Worm (Caenorhabditis elegans) whole organism, late embryonic: Measurements from ENCODE around the gene twk-14.

Experiments used
- ama-1 ChIP-seq: fragments of 150-350 bp; optimal IDR thresholded peaks from 2 replicates; lab custom pipeline; 2014
- ceh-24 ChIP-seq: sonication (generic microtip); optimal IDR thresholded peaks from 2 replicates; lab custom pipeline; 2016; ENCODE audit warnings: mild to moderate bottlenecking, missing genetic modification characterization, missing compliant biosample characterization
- elt-2 ChIP-seq: sonication (generic microtip); optimal IDR thresholded peaks from 2 replicates; lab custom pipeline; 2016; ENCODE audit warnings: missing genetic modification reagents, missing genetic modification characterization, missing compliant biosample characterization
- eyg-1 ChIP-seq: sonication (generic microtip); optimal IDR thresholded peaks from 2 replicates; lab custom pipeline; 2016; ENCODE audit warnings: missing genotype, missing genetic modification characterization, missing compliant biosample characterization
- fkh-10 ChIP-seq: fragments of 150-350 bp; optimal IDR thresholded peaks from 2 replicates; lab custom pipeline; 2014; ENCODE audit warnings: missing biosample characterization, missing genetic modification reagents, missing genetic modification characterization
- hlh-13 ChIP-seq: fragments of 200-800 bp; sonication (Bioruptor generic); optimal IDR thresholded peaks from 2 replicates; lab custom pipeline; 2018; ENCODE audit warnings: mild to moderate bottlenecking, missing genetic modification characterization, missing compliant biosample characterization
- nfya-1 ChIP-seq: sonication (generic microtip); optimal IDR thresholded peaks from 2 replicates; lab custom pipeline; 2017; ENCODE audit warnings: missing genetic modification characterization, mild to moderate bottlenecking, missing compliant biosample characterization, antibody characterized with exemption, moderate library complexity
- nhr-11 ChIP-seq: fragments of 150-350 bp; optimal IDR thresholded peaks from 2 replicates; lab custom pipeline; 2014; ENCODE audit warnings: missing biosample characterization, missing genetic modification characterization
- nhr-232 ChIP-seq: sonication (generic microtip); optimal IDR thresholded peaks from 2 replicates; lab custom pipeline; 2016; ENCODE audit warnings: missing genetic modification characterization, missing compliant biosample characterization
- pha-4 ChIP-seq: fragments of 150-350 bp; optimal IDR thresholded peaks from 2 replicates; lab custom pipeline; 2018; ENCODE audit warnings: missing biosample characterization, missing genetic modification reagents, missing genetic modification characterization
- pqm-1 ChIP-seq: sonication (generic microtip); optimal IDR thresholded peaks from 2 replicates; lab custom pipeline; 2016; ENCODE audit warnings: missing genetic modification characterization, missing compliant biosample characterization
- rnt-1 ChIP-seq: sonication (generic microtip); optimal IDR thresholded peaks from 2 replicates; lab custom pipeline; 2016; ENCODE audit warnings: missing genetic modification characterization, missing compliant biosample characterization
- tbx-2 ChIP-seq: sonication (generic microtip); optimal IDR thresholded peaks from 2 replicates; lab custom pipeline; 2016; ENCODE audit warnings: missing genetic modification characterization, missing compliant biosample characterization
- tbx-7 ChIP-seq: sonication (generic microtip); optimal IDR thresholded peaks from 2 replicates; lab custom pipeline; 2016; ENCODE audit warnings: missing genotype, missing genetic modification characterization, missing compliant biosample characterization

DNA sequence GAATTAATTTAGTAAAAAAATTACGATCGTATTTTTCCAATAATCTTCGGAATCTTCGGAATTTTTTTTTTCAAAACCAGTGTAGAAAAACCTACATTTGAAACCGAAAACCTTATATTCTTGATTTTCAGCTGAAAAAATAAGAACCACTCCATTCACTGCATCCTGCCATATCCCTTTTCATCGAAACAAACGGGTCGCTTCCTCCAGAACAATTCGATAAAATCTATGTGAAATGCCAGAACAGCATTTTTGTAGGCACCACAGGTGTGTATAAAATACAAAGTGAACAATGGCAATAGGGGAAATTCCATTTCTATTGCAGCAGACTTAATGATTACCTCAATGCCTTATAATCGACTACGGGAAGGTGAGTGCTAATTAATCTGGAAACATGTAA lies 18.2 kb downstream of the twk-14 start, which contains the start of gene K01D12.1:
- no peak for TF ChIP-seq rnt-1 (tag; lab: Kevin White, UChicago)
- TF ChIP-seq ama-1 (lab: Kevin White, UChicago), result no peak
- TF ChIP-seq nhr-11 (tag; lab: Kevin White, UChicago), result no peak
- no peak for TF ChIP-seq hlh-13 (GFP tag; lab: Kevin White, UChicago)
- TF ChIP-seq nfya-1 (tag; lab: Kevin White, UChicago), result no peak
- TF ChIP-seq tbx-7 (tag; lab: Kevin White, UChicago), result no peak
- TF ChIP-seq elt-2, result no peak
- no peak for TF ChIP-seq tbx-2 (tag; lab: Kevin White, UChicago)
- TF ChIP-seq fkh-10 (GFP tag; lab: Kevin White, UChicago), result no peak
- TF ChIP-seq pqm-1 (tag; lab: Kevin White, UChicago), result no peak
- TF ChIP-seq nhr-232 (tag; lab: Kevin White, UChicago), result no peak
- no peak for TF ChIP-seq pha-4
- no peak for TF ChIP-seq eyg-1 (tag; lab: Kevin White, UChicago)
- no peak for TF ChIP-seq ceh-24 (tag; lab: Kevin White, UChicago)
